Worm (Caenorhabditis elegans): ENCODE measurements around the gene lys-4.

lys-4 gene

ce11 chrIV:11593415-11594190, 29.4 kb downstream of the lys-4 start, which contains the start of gene F40F11.3 (continued):
- no peak for TF ChIP-seq hlh-4 (tag; optimal IDR thresholded peaks at IDR 0.05)
- peak; percentile 84 to 90 for TF ChIP-seq lsy-2 (tag; optimal IDR thresholded peaks at IDR 0.05)
- no peak for TF ChIP-seq nhr-76 (tag; optimal IDR thresholded peaks at IDR 0.05)
- peak; percentile 50 for TF ChIP-seq fkh-4 (tag; optimal IDR thresholded peaks at IDR 0.05; ENCODE audit: borderline replicate concordance)
- no peak for TF ChIP-seq C34B4.2 (tag; optimal IDR thresholded peaks at IDR 0.05)
- TF ChIP-seq blmp-1 (tag; optimal IDR thresholded peaks at IDR 0.05): peak; percentile 62
- no peak for TF ChIP-seq nhr-12 (tag; optimal IDR thresholded peaks at IDR 0.05)
- TF ChIP-seq swsn-7 (tag; optimal IDR thresholded peaks at IDR 0.05): peak; percentile 91
- TF ChIP-seq ceh-63 (GFP tag; optimal IDR thresholded peaks at IDR 0.05): no peak
- TF ChIP-seq lin-35 (GFP tag; optimal IDR thresholded peaks at IDR 0.05): peak; percentile 77 to 84
- no peak for TF ChIP-seq Y116A8C.19 (tag; optimal IDR thresholded peaks at IDR 0.05; ENCODE audit: borderline replicate concordance)
- peak; percentile 78 for TF ChIP-seq nhr-77 (tag; optimal IDR thresholded peaks at IDR 0.05)
- TF ChIP-seq ceh-82 (tag; optimal IDR thresholded peaks at IDR 0.05): peak; percentile 65 to 91 (median 78)
- TF ChIP-seq nhr-19 (GFP tag; conservative IDR thresholded peaks at IDR 0.05): peak; percentile 83
- TF ChIP-seq grh-1 (GFP tag; IDR thresholded peaks at IDR 0.05): peak; percentile 46
- peak; percentile 86 for TF ChIP-seq mep-1 (tag; optimal IDR thresholded peaks at IDR 0.05)
- no peak for TF ChIP-seq ets-5 (GFP tag; IDR thresholded peaks at IDR 0.05)
- TF ChIP-seq dsc-1 (tag; optimal IDR thresholded peaks at IDR 0.05): peak; percentile 93
- peak; percentile 34 for TF ChIP-seq irx-1 (tag; optimal IDR thresholded peaks at IDR 0.05)
- peak; percentile 85 for TF ChIP-seq nhr-237 (tag; optimal IDR thresholded peaks at IDR 0.05)
- TF ChIP-seq aly-2 (tag; optimal IDR thresholded peaks at IDR 0.05): peak; percentile 56
- TF ChIP-seq tlp-1 (tag; optimal IDR thresholded peaks at IDR 0.05): no peak
- TF ChIP-seq nhr-20 (tag; optimal IDR thresholded peaks at IDR 0.05): peak; percentile 84
- TF ChIP-seq ceh-88 (GFP tag; IDR thresholded peaks at IDR 0.05): peak; percentile 63; the same call in 1 of the 2 replicates
- TF ChIP-seq alr-1 (tag; optimal IDR thresholded peaks at IDR 0.05; ENCODE audit: borderline replicate concordance): no peak
- peak; percentile 77 for TF ChIP-seq isw-1 (GFP tag; IDR thresholded peaks at IDR 0.05)
- peak; percentile 78 for TF ChIP-seq nhr-90 (tag; optimal IDR thresholded peaks at IDR 0.05; ENCODE audit: poor library complexity)
- TF ChIP-seq lir-3 (tag; optimal IDR thresholded peaks at IDR 0.05; ENCODE audit: poor library complexity): peak; percentile 83
- peak; percentile 23 for TF ChIP-seq lin-15B (tag; optimal IDR thresholded peaks at IDR 0.05)
- TF ChIP-seq sptf-1 (tag; optimal IDR thresholded peaks at IDR 0.05): no peak
- TF ChIP-seq snpc-4 (tag; optimal IDR thresholded peaks at IDR 0.05): peak; percentile 56
- TF ChIP-seq nhr-84 (tag; optimal IDR thresholded peaks at IDR 0.05): no peak
- peak; percentile 80 for TF ChIP-seq ceh-8 (GFP tag; optimal IDR thresholded peaks at IDR 0.05)
- TF ChIP-seq jun-1 (tag; optimal IDR thresholded peaks at IDR 0.05): peak; percentile 90

ce11 chrIV:11592820-11593219, 30.2 kb downstream of the lys-4 start:
- peak in 1 of 6 experiments; percentile 48 for TF ChIP-seq elt-3 (tag; optimal IDR thresholded peaks at IDR 0.05)
- TF ChIP-seq nhr-11 (tag; optimal IDR thresholded peaks at IDR 0.05): peak; percentile 14
- peak; percentile 7 for TF ChIP-seq nhr-20 (tag; optimal IDR thresholded peaks at IDR 0.05)
- TF ChIP-seq irx-1 (tag; optimal IDR thresholded peaks at IDR 0.05): peak; percentile 75
- TF ChIP-seq egl-13 (tag; optimal IDR thresholded peaks at IDR 0.05): peak; percentile 59
- peak; percentile 31 for TF ChIP-seq tbx-2 (tag; optimal IDR thresholded peaks at IDR 0.05)
- peak; percentile 33; the same call in 1 of the 2 replicates for TF ChIP-seq ceh-88 (GFP tag; IDR thresholded peaks at IDR 0.05)
- no peak for TF ChIP-seq nhr-28 (tag; optimal IDR thresholded peaks at IDR 0.05)
- no peak for TF ChIP-seq egl-27 (tag; optimal IDR thresholded peaks at IDR 0.05)
- TF ChIP-seq alr-1 (tag; optimal IDR thresholded peaks at IDR 0.05; ENCODE audit: borderline replicate concordance): no peak
- peak; percentile 69 for TF ChIP-seq lin-14 (GFP tag; optimal IDR thresholded peaks at IDR 0.05)
- peak; percentile 38 for TF ChIP-seq C16A3.4 (tag; optimal IDR thresholded peaks at IDR 0.05)
- TF ChIP-seq C04F5.9 (tag; optimal IDR thresholded peaks at IDR 0.05): peak; percentile 44
- TF ChIP-seq dsc-1 (tag; optimal IDR thresholded peaks at IDR 0.05): peak; percentile 10
- TF ChIP-seq mdl-1 (tag; optimal IDR thresholded peaks at IDR 0.05): no peak
- TF ChIP-seq pax-3 (tag; optimal IDR thresholded peaks at IDR 0.05): peak; percentile 2
- TF ChIP-seq ama-1 (optimal IDR thresholded peaks at IDR 0.05): no peak
- no peak for TF ChIP-seq lin-13 (GFP tag; optimal IDR thresholded peaks at IDR 0.05)
- peak; percentile 15 for TF ChIP-seq snu-23 (GFP tag; optimal IDR thresholded peaks at IDR 0.05)
- TF ChIP-seq ztf-11 (tag; optimal IDR thresholded peaks at IDR 0.05): peak in 1 of 2 experiments; percentile 53
- TF ChIP-seq mep-1 (tag; optimal IDR thresholded peaks at IDR 0.05): peak; percentile 70
- peak; percentile 20 for TF ChIP-seq snpc-4 (tag; optimal IDR thresholded peaks at IDR 0.05)
- peak; percentile 83 for TF ChIP-seq lir-3 (tag; optimal IDR thresholded peaks at IDR 0.05; ENCODE audit: poor library complexity)
- TF ChIP-seq aha-1 (tag; optimal IDR thresholded peaks at IDR 0.05): no peak
- TF ChIP-seq fos-1 (tag; optimal IDR thresholded peaks at IDR 0.05): no peak

Measured in whole organism, L1 larva.